Worm (Caenorhabditis elegans) whole organism, L3 larva: Measurements from ENCODE around the gene ZC155.4.

Experiments used
- R02D3.7 ChIP-seq: fragments of 150-350 bp; optimal IDR thresholded peaks from 2 replicates; lab custom pipeline; 2014; ENCODE audit warnings: missing biosample characterization, missing genetic modification characterization
- ZK546.5 ChIP-seq: sonication (generic microtip); optimal IDR thresholded peaks from 2 replicates; lab custom pipeline; 2017; ENCODE audit warnings: missing biosample characterization, missing genetic modification characterization
- aly-2 ChIP-seq: fragments of 150-350 bp; optimal IDR thresholded peaks from 2 replicates; lab custom pipeline; 2014; ENCODE audit warnings: missing biosample characterization, missing genetic modification characterization
- ceh-16 ChIP-seq: sonication (generic microtip); optimal IDR thresholded peaks from 2 replicates; lab custom pipeline; 2017; ENCODE audit warnings: missing biosample characterization, missing genetic modification characterization
- ceh-28 ChIP-seq: fragments of 150-350 bp; optimal IDR thresholded peaks from 2 replicates; lab custom pipeline; 2014; ENCODE audit warnings: missing biosample characterization, missing genetic modification reagents, missing genetic modification characterization
- ceh-82 ChIP-seq: fragments of 150-350 bp; optimal IDR thresholded peaks from 2 replicates; lab custom pipeline; 2014; ENCODE audit warnings: missing biosample characterization, missing genetic modification characterization
- ceh-9 ChIP-seq: sonication (generic microtip); optimal IDR thresholded peaks from 2 replicates; lab custom pipeline; 2018; ENCODE audit warnings: missing biosample characterization, missing genetic modification characterization
- daf-12 ChIP-seq: fragments of 150-350 bp; optimal IDR thresholded peaks from 2 replicates; lab custom pipeline; 2014; ENCODE audit warnings: missing biosample characterization, missing genetic modification reagents, missing genetic modification characterization
- egl-27 ChIP-seq: sonication (generic microtip); optimal IDR thresholded peaks from 4 replicates; lab custom pipeline; 2017; ENCODE audit warnings: missing biosample characterization, missing genetic modification reagents, missing genetic modification characterization
- egl-5 ChIP-seq: fragments of 150-350 bp; optimal IDR thresholded peaks from 2 replicates; lab custom pipeline; 2017; ENCODE audit warnings: missing biosample characterization, missing genetic modification reagents, missing genetic modification characterization, inconsistent platforms
- elt-2 ChIP-seq: sonication (generic microtip); optimal IDR thresholded peaks from 2 replicates; lab custom pipeline; 2016; ENCODE audit warnings: missing genetic modification reagents, mild to moderate bottlenecking, missing genetic modification characterization, missing compliant biosample characterization
- elt-3 ChIP-seq, 3 experiments: fragments of 150-350 bp in 1 of 3; sonication (generic microtip) in 2 of 3; optimal IDR thresholded peaks; 2 replicates in 2 of 3; 4 replicates in 1 of 3; lab custom pipeline; 2014 to 2017; ENCODE audit warnings: missing biosample characterization in 3 of 3, missing genetic modification characterization in 3 of 3
- eor-1 ChIP-seq, 2 experiments: fragments of 150-350 bp; optimal IDR thresholded peaks; 2 replicates each; lab custom pipeline; 2014 to 2018; ENCODE audit warnings: missing biosample characterization in 2 of 2, missing genetic modification characterization in 2 of 2
- fkh-10 ChIP-seq: sonication (generic microtip); optimal IDR thresholded peaks from 2 replicates; lab custom pipeline; 2017; ENCODE audit warnings: missing biosample characterization, missing genetic modification reagents, missing genetic modification characterization
- fkh-2 ChIP-seq: fragments of 150-350 bp; optimal IDR thresholded peaks from 2 replicates; lab custom pipeline; 2014; ENCODE audit warnings: missing biosample characterization, missing genetic modification reagents, missing genetic modification characterization
- fos-1 ChIP-seq: fragments of 150-350 bp; optimal IDR thresholded peaks from 2 replicates; lab custom pipeline; 2014; ENCODE audit warnings: missing biosample characterization, missing genetic modification characterization
- hmg-11 ChIP-seq: sonication (generic microtip); optimal IDR thresholded peaks from 2 replicates; lab custom pipeline; 2016; ENCODE audit warnings: missing genetic modification characterization, missing compliant biosample characterization
- lin-15B ChIP-seq: fragments of 150-350 bp; optimal IDR thresholded peaks from 2 replicates; lab custom pipeline; 2014; ENCODE audit warnings: missing biosample characterization, missing genetic modification characterization
- lin-39 ChIP-seq: fragments of 150-350 bp; optimal IDR thresholded peaks from 2 replicates; lab custom pipeline; 2018; ENCODE audit warnings: missing biosample characterization, missing genetic modification reagents, missing genetic modification characterization
- lsy-12 ChIP-seq: sonication (generic microtip); optimal IDR thresholded peaks from 2 replicates; lab custom pipeline; 2016; ENCODE audit warnings: mild to moderate bottlenecking, missing genetic modification characterization, missing compliant biosample characterization
- mml-1 ChIP-seq: fragments of 150-350 bp; sonication (generic microtip); optimal IDR thresholded peaks from 3 replicates; lab custom pipeline; 2014; ENCODE audit warnings: missing biosample characterization, missing genetic modification characterization
- nfya-1 ChIP-seq: sonication (generic microtip); optimal IDR thresholded peaks from 2 replicates; lab custom pipeline; 2017; ENCODE audit warnings: missing genetic modification characterization, mild to moderate bottlenecking, missing compliant biosample characterization, antibody characterized with exemption, moderate library complexity; ENCODE audit not compliant: insufficient read depth
- nhr-11 ChIP-seq: fragments of 150-350 bp; optimal IDR thresholded peaks from 2 replicates; lab custom pipeline; 2014; ENCODE audit warnings: missing biosample characterization, missing genetic modification characterization
- nhr-12 ChIP-seq: fragments of 150-350 bp; optimal IDR thresholded peaks from 2 replicates; lab custom pipeline; 2014; ENCODE audit warnings: missing biosample characterization, missing genetic modification characterization
- nhr-23 ChIP-seq: fragments of 150-350 bp; optimal IDR thresholded peaks from 2 replicates; lab custom pipeline; 2014; ENCODE audit warnings: missing biosample characterization, missing genetic modification reagents, missing genetic modification characterization
- nhr-25 ChIP-seq: sonication (generic microtip); optimal IDR thresholded peaks from 2 replicates; lab custom pipeline; 2017; ENCODE audit warnings: missing biosample characterization, missing genetic modification characterization
- nhr-28 ChIP-seq: fragments of 150-350 bp; optimal IDR thresholded peaks from 2 replicates; lab custom pipeline; 2014; ENCODE audit warnings: missing biosample characterization, missing genetic modification characterization
- nhr-67 ChIP-seq: fragments of 150-350 bp; optimal IDR thresholded peaks from 2 replicates; lab custom pipeline; 2014; ENCODE audit warnings: missing biosample characterization, missing genetic modification characterization
- nhr-76 ChIP-seq: fragments of 150-350 bp; sonication (generic microtip); optimal IDR thresholded peaks from 5 replicates; lab custom pipeline; 2014; ENCODE audit warnings: missing biosample characterization, missing genetic modification characterization
- pha-4 ChIP-seq: fragments of 150-350 bp; optimal IDR thresholded peaks from 2 replicates; lab custom pipeline; 2014; ENCODE audit warnings: missing biosample characterization, missing genetic modification reagents, missing genetic modification characterization
- pqm-1 ChIP-seq: fragments of 150-350 bp; optimal IDR thresholded peaks from 2 replicates; lab custom pipeline; 2017; ENCODE audit warnings: missing biosample characterization, missing genetic modification characterization, inconsistent platforms
- skn-1 ChIP-seq: fragments of 150-350 bp; optimal IDR thresholded peaks from 2 replicates; lab custom pipeline; 2014; ENCODE audit warnings: missing biosample characterization, missing genetic modification characterization
- tbx-2 ChIP-seq: sonication (generic microtip); optimal IDR thresholded peaks from 2 replicates; lab custom pipeline; 2016; ENCODE audit warnings: mild to moderate bottlenecking, missing genetic modification characterization, missing compliant biosample characterization
- unc-39 ChIP-seq: sonication (generic microtip); optimal IDR thresholded peaks from 4 replicates; lab custom pipeline; 2017; ENCODE audit warnings: missing biosample characterization, missing genetic modification characterization
- unc-62 ChIP-seq: fragments of 150-350 bp; sonication (generic microtip); optimal IDR thresholded peaks from 4 replicates; lab custom pipeline; 2014; ENCODE audit warnings: missing biosample characterization, missing genetic modification reagents, missing genetic modification characterization
- zag-1 ChIP-seq: fragments of 150-350 bp; optimal IDR thresholded peaks from 2 replicates; lab custom pipeline; 2014; ENCODE audit warnings: missing biosample characterization, missing genetic modification characterization
- ztf-11 ChIP-seq: fragments of 150-350 bp; optimal IDR thresholded peaks from 2 replicates; lab custom pipeline; 2014; ENCODE audit warnings: missing biosample characterization, missing genetic modification characterization
- ztf-4 ChIP-seq: fragments of 150-350 bp; optimal IDR thresholded peaks from 2 replicates; lab custom pipeline; 2014; ENCODE audit warnings: missing biosample characterization, missing genetic modification characterization

The ZC155.4 gene

ce11 chrIII:5254108-5254507 is 38.8 kb upstream of the ZC155.4 start, which contains the start of the genes sumv-1 and gop-1:
sumv-1 (minus strand) TSS chrIII:5254187.
gop-1 (plus strand) TSS chrIII:5254438.
- TF ChIP-seq mml-1 (no peak), pha-4 (peak; percentile 42)

ce11 chrIII:5248706-5249105 is 33.4 kb upstream of the ZC155.4 start:
- TF ChIP-seq R02D3.7 (no peak), fkh-2 (tag; lab: Kevin White, UChicago) (no peak), egl-5 (tag; lab: Kevin White, UChicago) (no peak), lin-15B (tag; lab: Kevin White, UChicago) (no peak), aly-2 (tag; lab: Kevin White, UChicago) (no peak), lsy-12 (tag; lab: Kevin White, UChicago) (no peak), daf-12 (tag; lab: Kevin White, UChicago) (no peak), nfya-1 (tag; lab: Kevin White, UChicago) (no peak), egl-27 (tag; lab: Kevin White, UChicago) (no peak), unc-39 (tag; lab: Kevin White, UChicago) (no peak), pqm-1 (tag; lab: Kevin White, UChicago) (no peak), ztf-11 (tag; lab: Kevin White, UChicago) (no peak), elt-2 (tag; lab: Kevin White, UChicago) (no peak), ztf-4 (tag; lab: Kevin White, UChicago) (no peak), fkh-10 (no peak), eor-1 (tag; optimal IDR thresholded peaks at IDR 0.05; lab: Kevin White, UChicago) (no peak), nhr-11 (no peak), nhr-76 (tag; lab: Kevin White, UChicago) (no peak), unc-62 (GFP tag; lab: Kevin White, UChicago) (no peak), nhr-67 (tag; lab: Kevin White, UChicago) (no peak)

- TF ChIP-seq ceh-82 (no peak), elt-2 (tag; lab: Kevin White, UChicago) (no peak), ceh-9 (tag; lab: Kevin White, UChicago) (no peak), elt-3 (tag; optimal IDR thresholded peaks at IDR 0.05; lab: Kevin White, UChicago) (no peak), lin-39 (tag; lab: Kevin White, UChicago) (no peak), ztf-11 (tag; lab: Kevin White, UChicago) (no peak), ZK546.5 (no peak)
- TF ChIP-seq, all 47 proteins: peak for 0
Measured at ce11 chrIII:5245067-5245466, 29.8 kb upstream of the ZC155.4 start.

- no peak for TF ChIP-seq ztf-11 (tag; lab: Kevin White, UChicago)
- no peak for TF ChIP-seq nhr-12 (tag; lab: Kevin White, UChicago)
- TF ChIP-seq fos-1 = no peak
- no peak for TF ChIP-seq egl-5 (tag; lab: Kevin White, UChicago)
- no peak for TF ChIP-seq ceh-16
- no peak for TF ChIP-seq tbx-2 (tag; lab: Kevin White, UChicago)
- TF ChIP-seq nhr-28 (tag; lab: Kevin White, UChicago) = no peak
- TF ChIP-seq unc-62 (GFP tag; lab: Kevin White, UChicago) = no peak
- no peak for TF ChIP-seq hmg-11
- TF ChIP-seq pqm-1 (tag; lab: Kevin White, UChicago) = no peak
- no peak for TF ChIP-seq nhr-23 (tag; lab: Kevin White, UChicago)
- TF ChIP-seq nhr-25 (tag; lab: Kevin White, UChicago) = no peak
- TF ChIP-seq fkh-10 = no peak
- no peak for TF ChIP-seq zag-1 (tag; lab: Kevin White, UChicago)
- no peak for TF ChIP-seq eor-1 (tag; optimal IDR thresholded peaks at IDR 0.05; lab: Kevin White, UChicago)
- TF ChIP-seq elt-2 (tag; lab: Kevin White, UChicago) = no peak
- no peak for TF ChIP-seq mml-1
- no peak for TF ChIP-seq skn-1
- TF ChIP-seq ceh-28 (tag; lab: Kevin White, UChicago) = no peak
- TF ChIP-seq R02D3.7 = no peak
- TF ChIP-seq, all 47 proteins: peak for 0
Measured at ce11 chrIII:5244539-5244938, 29.3 kb upstream of the ZC155.4 start, which contains the start of gene cnd-1. cnd-1 (minus strand) TSS chrIII:5244639.
